Fruit fly (Drosophila melanogaster): ENCODE data around the gene Arts.

Gene Arts

dm6 chr3L:16642088-16642507 lies 39.4 kb downstream of the Arts start (continued):
- TF ChIP-seq ind (GFP tag; optimal IDR thresholded peaks at IDR 0.05): peak; percentile 57
- no peak for TF ChIP-seq en (GFP tag; optimal IDR thresholded peaks at IDR 0.05)
- 0 out of 3 replicates have a peak, but pooled peaks have one; percentile 39 for TF ChIP-seq CG34422 (GFP tag; IDR thresholded peaks at IDR 0.05)
- no peak for TF ChIP-seq CG10959 (GFP tag; IDR thresholded peaks at IDR 0.05)
- TF ChIP-seq CG6683 (GFP tag; optimal IDR thresholded peaks at IDR 0.05): no peak
- TF ChIP-seq Mad (GFP tag; optimal IDR thresholded peaks at IDR 0.05): no peak
- no peak for TF ChIP-seq CG4404 (GFP tag; IDR thresholded peaks at IDR 0.05)
- no peak for TF ChIP-seq Oaz (GFP tag; IDR thresholded peaks at IDR 0.05)
- no peak for TF ChIP-seq sc (optimal IDR thresholded peaks at IDR 0.05)
- TF ChIP-seq sc (GFP tag; optimal IDR thresholded peaks at IDR 0.05): peak; percentile 72
- TF ChIP-seq CG30020 (tag; optimal IDR thresholded peaks at IDR 0.05): peak; percentile 23
- peak; percentile 63; the same call in 1 of the 3 replicates for TF ChIP-seq zfh1 (GFP tag; IDR thresholded peaks at IDR 0.05)
- no peak for TF ChIP-seq gcm2 (GFP tag; optimal IDR thresholded peaks at IDR 0.05)
- TF ChIP-seq CG7839 (tag; optimal IDR thresholded peaks at IDR 0.05): peak; percentile 67
- no peak for TF ChIP-seq Awh (GFP tag; IDR thresholded peaks at IDR 0.05)
- no peak for TF ChIP-seq Scr (GFP tag; IDR thresholded peaks at IDR 0.05; ENCODE audit: partially characterized antibody)
- TF ChIP-seq CG4282 (GFP tag; optimal IDR thresholded peaks at IDR 0.05): no peak
- no peak for TF ChIP-seq CG15696 (tag; optimal IDR thresholded peaks at IDR 0.05)
- TF ChIP-seq gem (tag; optimal IDR thresholded peaks at IDR 0.05): peak; percentile 80
- TF ChIP-seq Dek (tag; optimal IDR thresholded peaks at IDR 0.05): peak; percentile 5
- 0 out of 2 replicates have a peak, but pooled peaks have one; percentile 40 for TF ChIP-seq CG14667 (GFP tag; IDR thresholded peaks at IDR 0.05)
- TF ChIP-seq kah (GFP tag; optimal IDR thresholded peaks at IDR 0.05): peak; percentile 9
- no peak for TF ChIP-seq zen (tag; optimal IDR thresholded peaks at IDR 0.05)
- peak; percentile 87 for TF ChIP-seq Sox100B (GFP tag; optimal IDR thresholded peaks at IDR 0.05)
- TF ChIP-seq CG4820 (GFP tag; optimal IDR thresholded peaks at IDR 0.05): peak; percentile 48
- TF ChIP-seq Drgx (GFP tag; IDR thresholded peaks at IDR 0.05): peak; percentile 16; the same call in 1 of the 2 replicates
- TF ChIP-seq unpg (GFP tag; optimal IDR thresholded peaks at IDR 0.05): peak; percentile 33
- TF ChIP-seq z (GFP tag; IDR thresholded peaks at IDR 0.05): no peak
- no peak for TF ChIP-seq lbe (GFP tag; optimal IDR thresholded peaks at IDR 0.05)
- TF ChIP-seq Poxn (GFP tag; IDR thresholded peaks at IDR 0.05): no peak
- TF ChIP-seq esg (GFP tag; conservative IDR thresholded peaks at IDR 0.05): 0 out of 2 replicates have a peak, but pooled peaks have one; percentile 28
- TF ChIP-seq Hr39 (optimal IDR thresholded peaks at IDR 0.05): no peak
- TF ChIP-seq CHES-1-like (GFP tag; optimal IDR thresholded peaks at IDR 0.05): no peak
- no peak for TF ChIP-seq NC2β (GFP tag; optimal IDR thresholded peaks at IDR 0.05)
- no peak for TF ChIP-seq Lpt (GFP tag; optimal IDR thresholded peaks at IDR 0.05)
- TF ChIP-seq ab (GFP tag; optimal IDR thresholded peaks at IDR 0.05): no peak
- TF ChIP-seq Nf-YB (GFP tag; optimal IDR thresholded peaks at IDR 0.05): peak; percentile 50
- TF ChIP-seq CG13775 (GFP tag; optimal IDR thresholded peaks at IDR 0.05): peak; percentile 46
- no peak for TF ChIP-seq mld (GFP tag; IDR thresholded peaks at IDR 0.05; ENCODE audit: partially characterized antibody)
- TF ChIP-seq Nf-YC (tag; optimal IDR thresholded peaks at IDR 0.05): no peak
- TF ChIP-seq Pdp1 (GFP tag; optimal IDR thresholded peaks at IDR 0.05): peak in 1 of 2 experiments; percentile 2
- TF ChIP-seq knrl (GFP tag; IDR thresholded peaks at IDR 0.05; ENCODE audit: partially characterized antibody): no peak
- peak; percentile 80 for TF ChIP-seq dmrt99B (tag; optimal IDR thresholded peaks at IDR 0.05)
- no peak for TF ChIP-seq CG15011 (GFP tag; optimal IDR thresholded peaks at IDR 0.05)
- no peak for TF ChIP-seq BEAF-32 (GFP tag; optimal IDR thresholded peaks at IDR 0.05)
- TF ChIP-seq slbo (GFP tag; IDR thresholded peaks at IDR 0.05): no peak
- no peak for TF ChIP-seq stwl (tag; optimal IDR thresholded peaks at IDR 0.05)
- 0 out of 3 replicates have a peak, but pooled peaks have one; percentile 50 for TF ChIP-seq ase (GFP tag; IDR thresholded peaks at IDR 0.05)
- TF ChIP-seq Med (GFP tag): peak; percentile 23
- no peak for TF ChIP-seq CrebB (tag; optimal IDR thresholded peaks at IDR 0.05)
- TF ChIP-seq Mes4 (GFP tag; optimal IDR thresholded peaks at IDR 0.05): no peak
- TF ChIP-seq CG4854 (GFP tag; optimal IDR thresholded peaks at IDR 0.05): no peak

Measured in whole organism, embryonic.